Worm (Caenorhabditis elegans) whole organism, L1 larva: Measurements from ENCODE around the gene F47B8.2.
A peak's percentile ranks its signal among the peaks of the same experiment; 100 is the strongest.

Source experiments
- C04F5.9 ChIP-seq: sonication (generic microtip); optimal IDR thresholded peaks from 2 replicates; lab custom pipeline; 2016; ENCODE audit warnings: missing genetic modification characterization, missing compliant biosample characterization
- C16A3.4 ChIP-seq: fragments of 150-350 bp; optimal IDR thresholded peaks from 2 replicates; lab custom pipeline; 2014; ENCODE audit warnings: missing biosample characterization, missing genetic modification characterization
- F16B12.6 ChIP-seq: fragments of 150-350 bp; optimal IDR thresholded peaks from 2 replicates; lab custom pipeline; 2014; ENCODE audit warnings: missing biosample characterization, missing genetic modification characterization
- blmp-1 ChIP-seq: fragments of 150-350 bp; optimal IDR thresholded peaks from 2 replicates; lab custom pipeline; 2014; ENCODE audit warnings: missing biosample characterization, missing genetic modification characterization
- ceh-8 ChIP-seq: fragments of 200-800 bp; sonication (Bioruptor generic); optimal IDR thresholded peaks from 2 replicates; lab custom pipeline; 2018; ENCODE audit warnings: mild to moderate bottlenecking, missing genetic modification characterization, moderate library complexity, missing compliant biosample characterization
- ceh-90 ChIP-seq: sonication (generic microtip); optimal IDR thresholded peaks from 2 replicates; lab custom pipeline; 2016; ENCODE audit warnings: missing genetic modification characterization, missing compliant biosample characterization
- dpl-1 ChIP-seq, 3 experiments: fragments of 150-350 bp in 2 of 3; sonication (generic microtip) in 1 of 3; optimal IDR thresholded peaks; 2 replicates each; lab custom pipeline; 2014 to 2017; ENCODE audit warnings: missing biosample characterization in 3 of 3, missing genetic modification characterization in 3 of 3, missing genetic modification reagents in 3 of 3
- efl-1 ChIP-seq, 4 experiments: fragments of 150-350 bp; optimal IDR thresholded peaks in 3 of 4; peaks in 1 of 4; 1 replicate in 1 of 4; 2 replicates in 3 of 4; lab custom pipeline; 2014; ENCODE audit warnings: missing biosample characterization in 2 of 4, missing genetic modification characterization in 2 of 4, missing genetic modification reagents in 2 of 4
- elt-2 ChIP-seq: sonication (generic microtip); optimal IDR thresholded peaks from 2 replicates; lab custom pipeline; 2016; ENCODE audit warnings: missing genetic modification characterization, mild to moderate bottlenecking, inconsistent platforms, missing compliant biosample characterization, missing genetic modification reagents
- fkh-8 ChIP-seq: sonication (generic microtip); optimal IDR thresholded peaks from 2 replicates; lab custom pipeline; 2016; ENCODE audit warnings: mild to moderate bottlenecking, missing genetic modification characterization, missing compliant biosample characterization
- hlh-17 ChIP-seq: fragments of 200-800 bp; sonication (Bioruptor generic); optimal IDR thresholded peaks from 2 replicates; lab custom pipeline; 2018; ENCODE audit warnings: missing genetic modification characterization, mild to moderate bottlenecking, missing compliant biosample characterization, moderate library complexity, borderline replicate concordance
- hlh-4 ChIP-seq: sonication (generic microtip); optimal IDR thresholded peaks from 2 replicates; lab custom pipeline; 2016; ENCODE audit warnings: mild to moderate bottlenecking, missing genetic modification characterization, missing compliant biosample characterization
- lin-14 ChIP-seq: fragments of 200-800 bp; sonication (Bioruptor generic); optimal IDR thresholded peaks from 2 replicates; lab custom pipeline; 2018; ENCODE audit warnings: mild to moderate bottlenecking, missing genetic modification characterization, moderate library complexity, missing compliant biosample characterization
- lsy-2 ChIP-seq, 2 experiments: fragments of 150-350 bp; optimal IDR thresholded peaks; 2 replicates each; lab custom pipeline; 2014; ENCODE audit warnings: missing biosample characterization in 2 of 2, missing genetic modification characterization in 2 of 2
- mdl-1 ChIP-seq, 2 experiments: fragments of 150-350 bp; optimal IDR thresholded peaks; 2 replicates each; lab custom pipeline; 2014 to 2017; ENCODE audit warnings: missing biosample characterization in 2 of 2, missing genetic modification characterization in 2 of 2, inconsistent platforms in 1 of 2
- nhr-20 ChIP-seq: sonication (generic microtip); optimal IDR thresholded peaks from 2 replicates; lab custom pipeline; 2016; ENCODE audit warnings: mild to moderate bottlenecking, missing genetic modification characterization, missing compliant biosample characterization
- nhr-28 ChIP-seq: fragments of 150-350 bp; optimal IDR thresholded peaks from 2 replicates; lab custom pipeline; 2014; ENCODE audit warnings: missing biosample characterization, missing genetic modification characterization
- nhr-71 ChIP-seq: sonication (generic microtip); optimal IDR thresholded peaks from 2 replicates; lab custom pipeline; 2016; ENCODE audit warnings: mild to moderate bottlenecking, missing genetic modification characterization, moderate library complexity, missing compliant biosample characterization
- nhr-76 ChIP-seq: sonication (generic microtip); optimal IDR thresholded peaks from 2 replicates; lab custom pipeline; 2017; ENCODE audit warnings: missing biosample characterization, missing genetic modification characterization
- nhr-77 ChIP-seq: fragments of 150-350 bp; optimal IDR thresholded peaks from 2 replicates; lab custom pipeline; 2014; ENCODE audit warnings: missing biosample characterization, missing genetic modification characterization
- nhr-85 ChIP-seq: sonication (generic microtip); peaks from one replicate; lab custom pipeline; 2016; ENCODE audit warnings: missing genetic modification characterization, inconsistent platforms, missing compliant biosample characterization
- pax-3 ChIP-seq: fragments of 200-800 bp; sonication (Bioruptor generic); optimal IDR thresholded peaks from 2 replicates; lab custom pipeline; 2018; ENCODE audit warnings: mild to moderate bottlenecking, missing genetic modification characterization, moderate library complexity, missing compliant biosample characterization
- sox-4 ChIP-seq: sonication (generic microtip); optimal IDR thresholded peaks from 2 replicates; lab custom pipeline; 2016; ENCODE audit warnings: missing genetic modification characterization, missing compliant biosample characterization
- sup-37 ChIP-seq: fragments of 200-800 bp; sonication (Bioruptor generic); optimal IDR thresholded peaks from 2 replicates; lab custom pipeline; 2018; ENCODE audit warnings: mild to moderate bottlenecking, missing genetic modification characterization, missing compliant biosample characterization
- xbp-1 ChIP-seq: sonication (generic microtip); optimal IDR thresholded peaks from 2 replicates; lab custom pipeline; 2016; ENCODE audit warnings: missing genetic modification characterization, missing compliant biosample characterization
- ztf-4 ChIP-seq: fragments of 150-350 bp; optimal IDR thresholded peaks from 2 replicates; lab custom pipeline; 2014; ENCODE audit warnings: missing biosample characterization, missing genetic modification characterization

The F47B8.2 gene

DNA sequence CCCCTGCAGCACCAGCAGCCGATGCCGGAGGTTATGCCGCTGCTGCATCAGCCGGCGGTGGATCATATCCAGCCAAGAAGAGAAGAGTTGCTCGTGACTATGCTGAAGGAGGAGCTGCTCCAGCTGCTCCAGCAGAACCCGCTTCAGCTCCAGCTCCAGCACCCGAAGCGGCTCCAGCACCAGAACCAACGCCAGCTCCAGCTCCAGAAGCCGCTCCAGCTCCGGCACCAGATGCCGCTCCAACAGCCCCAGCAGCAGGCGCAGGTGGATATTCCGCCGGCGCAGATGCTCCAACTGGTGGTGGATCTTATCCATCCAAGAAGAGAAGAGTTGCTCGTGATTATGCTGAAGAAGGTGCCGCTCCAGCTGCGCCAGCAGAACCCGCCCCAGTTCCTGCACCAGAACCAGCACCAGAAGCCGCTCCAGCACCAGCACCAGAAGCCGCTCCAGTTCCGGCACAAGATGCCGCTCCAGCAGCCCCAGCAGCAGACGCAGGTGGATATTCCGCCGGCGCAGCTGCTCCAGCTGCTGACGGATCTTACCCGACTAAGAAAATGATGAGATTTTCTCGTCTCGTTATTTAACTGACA, 4.4 kb upstream of the F47B8.2 start:
- no peak for TF ChIP-seq efl-1 (optimal IDR thresholded peaks at IDR 0.05; lab: Kevin White, UChicago)
- peak in 1 of 2 experiments; percentile 61 for TF ChIP-seq efl-1 (GFP tag; optimal IDR thresholded peaks at IDR 0.05 in 1 of 2; lab: Kevin White, UChicago)
- no peak for TF ChIP-seq C04F5.9

DNA sequence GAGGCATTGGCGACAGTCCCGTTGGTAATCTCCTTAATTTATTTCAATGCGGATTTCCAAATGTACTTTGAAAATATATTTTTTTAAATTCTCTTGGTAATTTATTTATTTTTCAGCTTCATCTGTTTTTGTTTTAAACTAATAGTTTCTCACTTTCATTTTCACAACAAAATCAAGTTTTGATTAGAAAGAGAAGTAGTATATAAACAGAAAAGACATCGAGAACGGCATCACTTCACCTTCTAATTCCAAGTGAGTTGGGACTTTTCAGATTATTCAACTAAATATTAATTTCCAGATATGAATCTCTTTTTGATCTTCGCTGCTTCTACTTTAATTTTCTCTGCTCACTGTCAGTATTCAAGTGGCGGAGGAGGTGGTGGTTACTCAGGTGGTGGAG, 3.8 kb upstream of the F47B8.2 start, which contains the start of gene F47B8.14:
Gene F47B8.14 (plus strand): TSS at position 301 of the 400 bp plus-strand sequence.
- TF ChIP-seq C16A3.4 (tag; lab: Kevin White, UChicago), result no peak
- no peak for TF ChIP-seq F16B12.6 (tag; lab: Kevin White, UChicago)
- no peak for TF ChIP-seq hlh-4 (tag; lab: Kevin White, UChicago)
- no peak for TF ChIP-seq nhr-85 (tag; lab: Kevin White, UChicago)
- TF ChIP-seq, all 84 proteins: peak for 0

DNA sequence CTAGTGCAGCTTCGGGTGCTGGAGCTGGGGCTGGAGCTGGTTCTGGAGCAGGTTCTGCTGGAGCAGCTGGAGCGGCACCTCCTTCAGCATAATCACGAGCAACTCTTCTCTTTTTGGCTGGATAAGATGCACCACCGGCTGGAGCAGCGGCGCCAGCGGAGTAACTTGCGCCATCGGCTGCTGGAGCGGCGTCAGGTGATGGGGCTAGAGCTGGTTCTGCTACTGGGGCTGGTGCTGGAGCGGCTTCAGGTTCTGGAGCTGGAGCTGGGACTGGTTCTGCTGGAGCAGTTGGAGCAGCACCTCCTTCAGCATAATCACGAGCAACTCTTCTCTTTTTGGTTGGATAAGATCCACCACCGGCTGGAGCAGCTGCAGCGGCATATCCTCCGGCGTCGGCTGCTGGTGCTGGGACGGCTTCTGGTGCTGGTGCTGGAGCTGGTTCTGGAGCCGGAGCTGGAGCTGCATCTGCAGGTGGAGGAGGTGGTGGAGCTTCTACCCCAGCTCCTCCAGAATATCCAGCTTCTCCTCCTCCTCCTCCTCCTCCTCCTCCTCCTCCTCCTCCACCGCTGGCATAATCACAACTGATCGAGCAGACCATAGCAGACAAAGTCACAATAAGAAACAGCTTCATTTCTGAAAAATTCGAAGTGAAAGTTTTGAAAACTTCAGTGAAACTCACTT, 2.8 kb upstream of the F47B8.2 start, which contains the start of gene F47B8.13:
Gene F47B8.13 (minus strand): TSS at position 631 of the 681 bp plus-strand sequence.
- no peak for TF ChIP-seq blmp-1 (tag; lab: Kevin White, UChicago)
- peak; percentile 40 for TF ChIP-seq ceh-8

- peak; percentile 54 for TF ChIP-seq pax-3
- no peak for TF ChIP-seq nhr-20
- peak; percentile 66 for TF ChIP-seq fkh-8 (tag; lab: Kevin White, UChicago)
- TF ChIP-seq ceh-90 (tag; lab: Kevin White, UChicago), result peak; percentile 3
These were observed 1.2 kb upstream of the F47B8.2 start for ce11 chrV:14317621-14318020.

- no peak for TF ChIP-seq mdl-1 (tag; optimal IDR thresholded peaks at IDR 0.05; lab: Kevin White, UChicago)
- TF ChIP-seq lsy-2 (tag; optimal IDR thresholded peaks at IDR 0.05; lab: Kevin White, UChicago), result peak in 1 of 2 experiments; percentile 23
- TF ChIP-seq lin-14 (GFP tag; lab: Kevin White, UChicago), result peak; percentile 62
- no peak for TF ChIP-seq efl-1 (optimal IDR thresholded peaks at IDR 0.05; lab: Kevin White, UChicago)
- TF ChIP-seq efl-1 (GFP tag; optimal IDR thresholded peaks at IDR 0.05 in 1 of 2; lab: Kevin White, UChicago), result peak in 1 of 2 experiments; percentile 2
These were observed 779 bp upstream of the F47B8.2 start for ce11 chrV:14317204-14317603.

ce11 chrV:14314236-14314635, 2.2 kb downstream of the F47B8.2 start, which contains the start of gene F47B8.1:
TSS of gene F47B8.1 (minus strand) at chrV:14314336.
- TF ChIP-seq nhr-77 (no peak), hlh-17 (GFP tag; lab: Kevin White, UChicago) (no peak), nhr-85 (tag; lab: Kevin White, UChicago) (peak; percentile 16)

DNA sequence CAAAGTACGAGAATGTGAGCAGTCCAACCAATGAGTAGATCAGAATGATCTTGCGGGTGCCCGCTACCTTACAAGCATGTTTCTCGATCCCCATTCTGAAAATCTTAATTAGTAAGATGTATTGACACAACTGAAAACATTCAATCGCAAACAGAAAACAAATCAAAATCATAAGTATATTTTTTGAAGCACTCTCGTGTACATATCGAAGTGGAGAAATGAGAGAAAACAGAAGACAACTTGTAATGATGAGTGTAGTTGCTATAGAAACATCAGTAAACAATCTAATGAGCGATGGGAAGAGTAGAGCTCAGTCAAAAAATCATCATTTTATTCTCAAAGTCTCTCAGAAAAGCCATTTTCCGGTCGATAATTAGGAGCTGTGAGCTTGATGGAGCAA, 3.7 kb downstream of the F47B8.2 start, which contains the start of gene F14D7.8:
Gene F14D7.8 (minus strand): TSS at position 101 of the 400 bp plus-strand sequence.
- TF ChIP-seq sox-4 (tag; lab: Kevin White, UChicago) (no peak), sup-37 (no peak), nhr-71 (tag; lab: Kevin White, UChicago) (no peak), ztf-4 (tag; lab: Kevin White, UChicago) (no peak), elt-2 (tag; lab: Kevin White, UChicago) (no peak), ceh-8 (no peak), hlh-4 (tag; lab: Kevin White, UChicago) (no peak), dpl-1 (GFP tag; optimal IDR thresholded peaks at IDR 0.05; lab: Kevin White, UChicago) (no peak), nhr-28 (tag; lab: Kevin White, UChicago) (no peak), xbp-1 (tag; lab: Kevin White, UChicago) (no peak), nhr-76 (no peak)
